Worm (Caenorhabditis elegans): ENCODE results near the gene F46B3.14.

DNA sequence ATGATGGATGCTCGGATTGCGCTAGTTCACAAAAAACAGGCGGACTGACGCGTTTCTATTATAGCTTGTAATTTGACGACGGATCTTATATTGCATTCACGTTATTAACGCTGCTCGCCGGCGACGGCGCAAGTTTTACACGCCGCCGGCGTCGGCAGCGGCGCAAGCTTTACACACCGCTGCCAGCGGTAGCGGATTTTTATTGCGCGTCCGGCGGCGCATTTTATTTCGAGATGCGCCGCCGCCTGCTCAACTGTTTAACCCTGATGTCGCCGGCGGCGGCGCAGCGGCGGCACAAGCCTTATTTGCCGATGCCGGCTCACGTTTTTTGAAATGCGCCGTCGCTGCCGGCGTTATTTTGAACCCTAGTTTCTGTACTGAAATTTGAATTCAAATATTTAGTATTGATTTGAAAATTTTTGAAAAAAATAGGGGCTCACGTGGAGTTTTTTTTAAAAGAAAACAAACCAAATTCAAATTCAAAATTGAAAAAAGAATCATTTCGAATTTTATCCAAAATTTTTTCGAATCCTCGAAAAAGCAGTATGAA lies 26.5 kb downstream of the F46B3.14 start, which contains the start of gene ttr-57:
- TF ChIP-seq hlh-12 (tag; optimal IDR thresholded peaks at IDR 0.05) (no peak), sea-2 (GFP tag; IDR thresholded peaks at IDR 0.05) (no peak), ceh-27 (GFP tag; optimal IDR thresholded peaks at IDR 0.05) (no peak), lin-35 (GFP tag; optimal IDR thresholded peaks at IDR 0.05) (no peak), pbrm-1 (GFP tag; IDR thresholded peaks at IDR 0.05) (no peak), snpc-3.4 (tag; optimal IDR thresholded peaks at IDR 0.05) (no peak)
